Worm (Caenorhabditis elegans): ENCODE results near the gene C02C6.14.

DNA sequence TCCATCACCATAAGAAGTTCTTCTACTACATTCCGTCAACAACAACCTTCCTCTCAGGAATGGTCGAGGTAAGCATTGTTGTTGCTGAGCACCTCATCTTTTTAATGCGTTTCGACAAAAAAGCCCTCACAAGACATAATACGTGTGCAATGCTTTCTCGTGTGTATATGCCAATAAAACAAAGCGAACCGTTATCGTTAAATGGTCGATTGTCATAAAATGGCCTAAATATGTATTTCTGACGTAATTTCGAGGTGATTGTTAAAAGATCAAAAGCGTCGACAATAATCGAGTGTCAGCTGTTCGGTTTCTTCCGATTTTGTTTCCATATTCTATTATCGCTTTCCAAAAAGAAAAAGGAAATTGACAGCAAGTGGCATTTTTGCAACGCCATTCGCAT is 7.2 kb downstream of the C02C6.14 start:
- TF ChIP-seq tab-1 (GFP tag; IDR thresholded peaks at IDR 0.05) (no peak), T22C8.4 (GFP tag; IDR thresholded peaks at IDR 0.05) (no peak), flt-1 (GFP tag; IDR thresholded peaks at IDR 0.05) (no peak), ref-1 (GFP tag; conservative IDR thresholded peaks at IDR 0.05) (no peak)

All from whole organism, midembryonic.